Fruit fly (Drosophila melanogaster) whole organism, embryonic: ENCODE results near the gene CG45218.
A peak's percentile ranks its signal among the peaks of the same experiment; 100 is the strongest.

Source experiments
- Adf1 ChIP-seq: fragments of 200-800 bp; sonication (Bioruptor generic); IDR thresholded peaks from 2 replicates; pipeline ENCODE4 v1.3.6; 2022; ENCODE audit warnings: missing biosample characterization, missing genetic modification characterization
- Atf3 ChIP-seq: fragments of 200-800 bp; sonication (Bioruptor generic); optimal IDR thresholded peaks from 3 replicates; lab custom pipeline; 2016; ENCODE audit warnings: missing biosample characterization, missing genetic modification characterization
- CG11247 ChIP-seq: fragments of 200-800 bp; sonication (Bioruptor generic); IDR thresholded peaks from 2 replicates; pipeline ENCODE4 v1.3.6; 2022; ENCODE audit warnings: missing biosample characterization, missing genetic modification characterization
- CG12769 ChIP-seq: fragments of 200-800 bp; sonication (Bioruptor generic); optimal IDR thresholded peaks from 2 replicates; lab custom pipeline; 2019; ENCODE audit warnings: missing biosample characterization, mild to moderate bottlenecking, missing genetic modification characterization, moderate library complexity
- CG14965 ChIP-seq: fragments of 200-800 bp; sonication (Bioruptor generic); optimal IDR thresholded peaks from 2 replicates; lab custom pipeline; 2016; ENCODE audit warnings: missing biosample characterization, missing genetic modification characterization, borderline replicate concordance
- CG42726 ChIP-seq: fragments of 200-800 bp; sonication (Bioruptor generic); IDR thresholded peaks from 2 replicates; pipeline ENCODE4 v1.3.6; 2022; ENCODE audit warnings: missing biosample characterization, missing genetic modification characterization; ENCODE audit not compliant: partially characterized antibody
- CG4360 ChIP-seq: fragments of 200-800 bp; sonication (Bioruptor generic); IDR thresholded peaks from 2 replicates; pipeline ENCODE4 v1.3.6; 2022; ENCODE audit warnings: missing biosample characterization, missing genetic modification characterization
- CG4820 ChIP-seq: fragments of 200-800 bp; sonication (Bioruptor generic); optimal IDR thresholded peaks from 3 replicates; lab custom pipeline; 2016; ENCODE audit warnings: missing biosample characterization, missing genetic modification characterization
- CG5245 ChIP-seq: fragments of 200-800 bp; sonication (Bioruptor generic); optimal IDR thresholded peaks from 3 replicates; lab custom pipeline; 2016; ENCODE audit warnings: missing biosample characterization, missing genetic modification characterization
- CG6272 ChIP-seq: fragments of 200-800 bp; sonication (Bioruptor generic); IDR thresholded peaks from 2 replicates; pipeline ENCODE4 v1.3.6; 2022; ENCODE audit warnings: missing biosample characterization, missing genetic modification characterization
- CG6791 ChIP-seq: fragments of 200-800 bp; sonication (Bioruptor generic); IDR thresholded peaks from 3 replicates; pipeline ENCODE4 v1.3.6; 2022; ENCODE audit warnings: missing biosample characterization, missing genetic modification characterization; ENCODE audit not compliant: partially characterized antibody
- CG6813 ChIP-seq: fragments of 200-800 bp; sonication (Bioruptor generic); optimal IDR thresholded peaks from 2 replicates; lab custom pipeline; 2017; ENCODE audit warnings: missing biosample characterization, missing genetic modification characterization, mild to moderate bottlenecking, moderate library complexity, missing genetic modification reagents
- CG7556 ChIP-seq: fragments of 200-800 bp; sonication (Bioruptor generic); optimal IDR thresholded peaks from 2 replicates; lab custom pipeline; 2017; ENCODE audit warnings: missing biosample characterization, mild to moderate bottlenecking, missing genetic modification characterization
- CG9437 ChIP-seq: fragments of 200-800 bp; sonication (Bioruptor generic); optimal IDR thresholded peaks from 2 replicates; lab custom pipeline; 2018; ENCODE audit warnings: missing biosample characterization, mild to moderate bottlenecking, missing genetic modification characterization
- Dip3 ChIP-seq: fragments of 200-800 bp; sonication (Bioruptor generic); optimal IDR thresholded peaks from 3 replicates; lab custom pipeline; 2016; ENCODE audit warnings: missing biosample characterization, missing genetic modification characterization
- Dll ChIP-seq: fragments of 200-800 bp; sonication (Bioruptor generic); IDR thresholded peaks from 4 replicates; pipeline ENCODE4 v1.3.6; 2022; ENCODE audit warnings: missing biosample characterization, missing genetic modification characterization; ENCODE audit not compliant: partially characterized antibody
- Elba2 ChIP-seq: fragments of 200-800 bp; sonication (Bioruptor generic); optimal IDR thresholded peaks from 3 replicates; lab custom pipeline; 2016; ENCODE audit warnings: missing biosample characterization, missing genetic modification characterization
- Fer2 ChIP-seq: fragments of 200-800 bp; sonication (Bioruptor generic); optimal IDR thresholded peaks from 2 replicates; lab custom pipeline; 2018; ENCODE audit warnings: missing biosample characterization, mild to moderate bottlenecking, missing genetic modification characterization, moderate library complexity
- HLH4C ChIP-seq: fragments of 200-800 bp; sonication (Bioruptor generic); IDR thresholded peaks from 3 replicates; pipeline ENCODE4 v1.3.6; 2022; ENCODE audit warnings: missing biosample characterization, missing genetic modification characterization; ENCODE audit not compliant: partially characterized antibody
- Lim3 ChIP-seq: fragments of 200-800 bp; sonication (Bioruptor generic); IDR thresholded peaks from 2 replicates; pipeline ENCODE4 v1.3.6; 2022; ENCODE audit warnings: missing biosample characterization, missing genetic modification characterization
- MTF-1 ChIP-seq: fragments of 200-800 bp; sonication (Bioruptor generic); optimal IDR thresholded peaks from 2 replicates; lab custom pipeline; 2018; ENCODE audit warnings: missing biosample characterization, mild to moderate bottlenecking, missing genetic modification characterization, borderline replicate concordance
- Mad ChIP-seq: fragments of 200-800 bp; sonication (Bioruptor generic); optimal IDR thresholded peaks from 2 replicates; lab custom pipeline; 2016; ENCODE audit warnings: missing biosample characterization, missing genetic modification characterization
- Meics ChIP-seq: fragments of 200-800 bp; sonication (Bioruptor generic); optimal IDR thresholded peaks from 2 replicates; lab custom pipeline; 2017; ENCODE audit warnings: missing biosample characterization, mild to moderate bottlenecking, missing genetic modification characterization
- Mrtf ChIP-seq: fragments of 200-800 bp; sonication (Bioruptor generic); IDR thresholded peaks from 3 replicates; pipeline ENCODE4 v1.3.6; 2022; ENCODE audit warnings: missing biosample characterization, missing genetic modification characterization
- NC2β ChIP-seq: fragments of 200-800 bp; sonication (Bioruptor generic); optimal IDR thresholded peaks from 2 replicates; lab custom pipeline; 2016; ENCODE audit warnings: missing biosample characterization, missing genetic modification characterization
- Vsx1 ChIP-seq: fragments of 200-800 bp; sonication (Bioruptor generic); optimal IDR thresholded peaks from 2 replicates; lab custom pipeline; 2017; ENCODE audit warnings: missing biosample characterization, mild to moderate bottlenecking, missing genetic modification characterization, missing genetic modification reagents
- YL-1 ChIP-seq: fragments of 200-800 bp; sonication (Bioruptor generic); optimal IDR thresholded peaks from 3 replicates; lab custom pipeline; 2017; ENCODE audit warnings: missing biosample characterization, mild to moderate bottlenecking, missing genetic modification characterization
- ac ChIP-seq: fragments of 200-800 bp; sonication (Bioruptor generic); optimal IDR thresholded peaks from 3 replicates; lab custom pipeline; 2017; ENCODE audit warnings: missing biosample characterization, mild to moderate bottlenecking, missing genetic modification characterization
- al ChIP-seq: fragments of 200-800 bp; sonication (Bioruptor generic); IDR thresholded peaks from 2 replicates; pipeline ENCODE4 v1.3.6; 2022; ENCODE audit warnings: missing biosample characterization, missing genetic modification characterization
- ap ChIP-seq: fragments of 200-800 bp; sonication (Bioruptor generic); IDR thresholded peaks from 2 replicates; pipeline ENCODE4 v1.3.6; 2022; ENCODE audit warnings: missing biosample characterization, missing genetic modification characterization
- bab2 ChIP-seq: fragments of 200-800 bp; sonication (Bioruptor generic); optimal IDR thresholded peaks from 2 replicates; lab custom pipeline; 2016; ENCODE audit warnings: missing biosample characterization, missing genetic modification characterization
- dmrt99B ChIP-seq: fragments of 200-800 bp; sonication (Bioruptor generic); optimal IDR thresholded peaks from 2 replicates; lab custom pipeline; 2018; ENCODE audit warnings: missing biosample characterization, mild to moderate bottlenecking, missing genetic modification characterization, moderate library complexity
- dysf ChIP-seq: fragments of 200-800 bp; sonication (Bioruptor generic); IDR thresholded peaks from 3 replicates; pipeline ENCODE4 v1.3.6; 2022; ENCODE audit warnings: missing biosample characterization, missing genetic modification characterization
- ewg ChIP-seq: fragments of 200-800 bp; sonication (Bioruptor generic); optimal IDR thresholded peaks from 3 replicates; lab custom pipeline; 2017; ENCODE audit warnings: mild to moderate bottlenecking, missing biosample characterization, missing genetic modification reagents, missing genetic modification characterization
- exex ChIP-seq: fragments of 200-800 bp; sonication (Bioruptor generic); optimal IDR thresholded peaks from 4 replicates; lab custom pipeline; 2018; ENCODE audit warnings: missing biosample characterization, mild to moderate bottlenecking, missing genetic modification characterization, moderate library complexity
- fd3F ChIP-seq: fragments of 200-800 bp; sonication (Bioruptor generic); optimal IDR thresholded peaks from 2 replicates; lab custom pipeline; 2018; ENCODE audit warnings: missing biosample characterization, mild to moderate bottlenecking, missing genetic modification characterization, moderate library complexity
- gce ChIP-seq: fragments of 200-800 bp; sonication (Bioruptor generic); IDR thresholded peaks from 3 replicates; pipeline ENCODE4 v1.3.6; 2022; ENCODE audit warnings: missing biosample characterization, missing genetic modification characterization
- gfzf ChIP-seq: fragments of 200-800 bp; sonication (Bioruptor generic); optimal IDR thresholded peaks from 2 replicates; lab custom pipeline; 2016; ENCODE audit warnings: missing biosample characterization, mild to moderate bottlenecking, missing genetic modification characterization, moderate library complexity
- hkb ChIP-seq, 2 experiments: fragments of 200-800 bp in 1 of 2; fragments of >200 bp in 1 of 2; sonication (Bioruptor generic) in 1 of 2; IDR thresholded peaks in 1 of 2; optimal IDR thresholded peaks in 1 of 2; 2 replicates each; pipeline versions ENCODE4 v1.3.6 to Lab custom; 2017 to 2022; ENCODE audit warnings: missing biosample characterization in 1 of 2, missing genetic modification characterization in 1 of 2
- ken ChIP-seq: fragments of 200-800 bp; sonication (Bioruptor generic); IDR thresholded peaks from 3 replicates; pipeline ENCODE4 v1.3.6; 2022; ENCODE audit warnings: missing biosample characterization, missing genetic modification characterization
- lilli ChIP-seq: fragments of 200-800 bp; sonication (Bioruptor generic); optimal IDR thresholded peaks from 3 replicates; lab custom pipeline; 2016; ENCODE audit warnings: missing biosample characterization, missing genetic modification characterization
- lola ChIP-seq, 3 experiments: fragments of >200 bp in 2 of 3; fragments of 200-800 bp in 1 of 3; sonication (Bioruptor generic) in 1 of 3; optimal IDR thresholded peaks; 2 replicates each; lab custom pipeline; 2017 to 2019; ENCODE audit warnings: missing biosample characterization in 3 of 3, missing genetic modification characterization in 3 of 3, mild to moderate bottlenecking in 1 of 3, moderate library complexity in 1 of 3
- phol ChIP-seq: fragments of 200-800 bp; sonication (Bioruptor generic); optimal IDR thresholded peaks from 3 replicates; lab custom pipeline; 2018; ENCODE audit warnings: missing biosample characterization, mild to moderate bottlenecking, missing genetic modification characterization, moderate library complexity
- schlank ChIP-seq: fragments of 200-800 bp; sonication (Bioruptor generic); optimal IDR thresholded peaks from 2 replicates; lab custom pipeline; 2018; ENCODE audit warnings: missing biosample characterization, mild to moderate bottlenecking, missing genetic modification characterization
- stc ChIP-seq: fragments of 200-800 bp; sonication (Bioruptor generic); IDR thresholded peaks from 2 replicates; pipeline ENCODE4 v1.3.6; 2022; ENCODE audit warnings: missing biosample characterization, missing genetic modification characterization
- toy ChIP-seq: fragments of 200-800 bp; sonication (Bioruptor generic); IDR thresholded peaks from 2 replicates; pipeline ENCODE4 v1.3.6; 2022; ENCODE audit warnings: missing biosample characterization, missing genetic modification characterization
- unc-4 ChIP-seq: fragments of 200-800 bp; sonication (Bioruptor generic); IDR thresholded peaks from 2 replicates; pipeline ENCODE4 v1.3.6; 2022; ENCODE audit warnings: missing biosample characterization, missing genetic modification characterization; ENCODE audit not compliant: partially characterized antibody
- wor ChIP-seq: fragments of 200-800 bp; sonication (Bioruptor generic); IDR thresholded peaks from 2 replicates; pipeline ENCODE4 v1.3.6; 2022; ENCODE audit warnings: missing biosample characterization, missing genetic modification characterization

Gene CG45218

dm6 chr3R:15280619-15281334 is 9.8 kb downstream of the CG45218 start (continued):
- TF ChIP-seq CG42726 (GFP tag; lab: Robert Waterston, UW) (no peak), MTF-1 (no peak), CG7556 (peak; percentile 85), Elba2 (GFP tag; lab: Kevin White, UChicago) (no peak), Vsx1 (GFP tag; lab: Kevin White, UChicago) (peak; percentile 62), Dll (GFP tag; lab: Robert Waterston, UW) (no peak), lilli (GFP tag; lab: Kevin White, UChicago) (peak; percentile 46), ewg (GFP tag; lab: Kevin White, UChicago) (peak; percentile 54), YL-1 (GFP tag; lab: Kevin White, UChicago) (peak; percentile 19), CG9437 (peak; percentile 77), lola (GFP tag; optimal IDR thresholded peaks at IDR 0.05; lab: Kevin White, UChicago) (peak in 1 of 3 experiments; percentile 91), Atf3 (GFP tag; lab: Kevin White, UChicago) (no peak), stc (GFP tag; lab: Robert Waterston, UW) (no peak; the same call in 1 of the 2 replicates), toy (GFP tag; lab: Robert Waterston, UW) (no peak), gfzf (no peak), fd3F (peak; percentile 36), Meics (GFP tag; lab: Kevin White, UChicago) (peak; percentile 52), CG6272 (GFP tag; lab: Robert Waterston, UW) (no peak), phol (peak; percentile 89), gce (GFP tag; lab: Robert Waterston, UW) (no peak), ap (GFP tag; lab: Robert Waterston, UW) (no peak), CG5245 (GFP tag; lab: Kevin White, UChicago) (peak; percentile 24), Dip3 (GFP tag; lab: Kevin White, UChicago) (peak; percentile 11), exex (tag; lab: Kevin White, UChicago) (peak; percentile 12), Mrtf (GFP tag; lab: Robert Waterston, UW) (no peak), CG12769 (no peak), CG4360 (GFP tag; lab: Robert Waterston, UW) (no peak), Mad (GFP tag; lab: Kevin White, UChicago) (peak; percentile 32), schlank (tag; lab: Kevin White, UChicago) (no peak), Lim3 (GFP tag; lab: Robert Waterston, UW) (no peak), NC2β (GFP tag; lab: Kevin White, UChicago) (no peak), unc-4 (GFP tag; lab: Robert Waterston, UW) (no peak), HLH4C (no peak), CG6813 (peak; percentile 33), dysf (no peak; the same call in none of the 3 replicates), al (0 out of 2 replicates have a peak, but pooled peaks have one; percentile 9), bab2 (GFP tag; lab: Kevin White, UChicago) (no peak), ac (GFP tag; lab: Kevin White, UChicago) (no peak), CG14965 (GFP tag; lab: Kevin White, UChicago) (no peak), Adf1 (GFP tag; lab: Robert Waterston, UW) (no peak), hkb (optimal IDR thresholded peaks at IDR 0.05; lab: Kevin White, UChicago) (no peak), hkb (GFP tag; IDR thresholded peaks at IDR 0.05; lab: Robert Waterston, UW) (peak; percentile 48), wor (peak; percentile 28; the same call in 1 of the 2 replicates), Fer2 (tag; lab: Kevin White, UChicago) (no peak), ken (no peak), CG6791 (GFP tag; lab: Robert Waterston, UW) (no peak), CG11247 (GFP tag; lab: Robert Waterston, UW) (no peak), CG4820 (GFP tag; lab: Kevin White, UChicago) (peak; percentile 75), dmrt99B (tag; lab: Kevin White, UChicago) (peak; percentile 83)
